Fruit fly (Drosophila melanogaster) whole organism, embryonic: ENCODE measurements around the gene CG8173.
A peak's percentile ranks its signal among the peaks of the same experiment; 100 is the strongest.

Experiments used
- B-H2 ChIP-seq: fragments of 200-800 bp; sonication (Bioruptor generic); optimal IDR thresholded peaks from 2 replicates; lab custom pipeline; 2018; ENCODE audit warnings: missing biosample characterization, mild to moderate bottlenecking, missing genetic modification characterization
- Bdp1 ChIP-seq: fragments of 200-800 bp; sonication (Bioruptor generic); optimal IDR thresholded peaks from 3 replicates; lab custom pipeline; 2016; ENCODE audit warnings: missing biosample characterization, missing genetic modification characterization
- Bgb ChIP-seq: fragments of 200-800 bp; sonication (Bioruptor generic); IDR thresholded peaks from 2 replicates; pipeline ENCODE4 v1.3.6; 2022; ENCODE audit warnings: missing biosample characterization, missing genetic modification characterization; ENCODE audit not compliant: partially characterized antibody
- BtbVII ChIP-seq: fragments of 200-800 bp; sonication (Bioruptor generic); optimal IDR thresholded peaks from 3 replicates; lab custom pipeline; 2017; ENCODE audit warnings: missing biosample characterization, mild to moderate bottlenecking, missing genetic modification characterization
- CG10959 ChIP-seq: fragments of 200-800 bp; sonication (Bioruptor generic); IDR thresholded peaks from 2 replicates; pipeline ENCODE4 v1.3.6; 2022; ENCODE audit warnings: missing biosample characterization, missing genetic modification characterization
- CG11398 ChIP-seq: fragments of 200-800 bp; sonication (Bioruptor generic); optimal IDR thresholded peaks from 2 replicates; lab custom pipeline; 2016; ENCODE audit warnings: missing biosample characterization, missing genetic modification characterization
- CG12769 ChIP-seq: fragments of 200-800 bp; sonication (Bioruptor generic); optimal IDR thresholded peaks from 2 replicates; lab custom pipeline; 2019; ENCODE audit warnings: missing biosample characterization, mild to moderate bottlenecking, missing genetic modification characterization, moderate library complexity
- CG14441 ChIP-seq: fragments of 200-800 bp; sonication (Bioruptor generic); IDR thresholded peaks from 2 replicates; pipeline ENCODE4 v1.3.6; 2022; ENCODE audit warnings: missing biosample characterization, missing genetic modification characterization
- CG15073 ChIP-seq: fragments of 200-800 bp; sonication (Bioruptor generic); optimal IDR thresholded peaks from 2 replicates; lab custom pipeline; 2016; ENCODE audit warnings: missing biosample characterization, missing genetic modification characterization
- CG15696 ChIP-seq: fragments of 200-800 bp; sonication (Bioruptor generic); optimal IDR thresholded peaks from 2 replicates; lab custom pipeline; 2019; ENCODE audit warnings: missing biosample characterization, mild to moderate bottlenecking, missing genetic modification characterization, moderate library complexity
- CG16815 ChIP-seq: fragments of 200-800 bp; sonication (Bioruptor generic); optimal IDR thresholded peaks from 3 replicates; lab custom pipeline; 2017; ENCODE audit warnings: missing biosample characterization, mild to moderate bottlenecking, missing genetic modification characterization
- CG17186 ChIP-seq: fragments of 200-800 bp; sonication (Bioruptor generic); optimal IDR thresholded peaks from 3 replicates; lab custom pipeline; 2017; ENCODE audit warnings: missing biosample characterization, missing genetic modification reagents, missing genetic modification characterization
- CG17361 ChIP-seq: fragments of 200-800 bp; sonication (Bioruptor generic); IDR thresholded peaks from 3 replicates; pipeline ENCODE4 v1.3.6; 2022; ENCODE audit warnings: missing biosample characterization, missing genetic modification characterization
- CG2202 ChIP-seq: fragments of 200-800 bp; sonication (Bioruptor generic); optimal IDR thresholded peaks from 2 replicates; lab custom pipeline; 2018; ENCODE audit warnings: missing biosample characterization, mild to moderate bottlenecking, missing genetic modification characterization
- CG32772 ChIP-seq: fragments of 200-800 bp; sonication (Bioruptor generic); IDR thresholded peaks from 2 replicates; pipeline ENCODE4 v1.3.6; 2022; ENCODE audit warnings: missing biosample characterization, missing genetic modification characterization
- CG34376 ChIP-seq: fragments of 200-800 bp; sonication (Bioruptor generic); optimal IDR thresholded peaks from 2 replicates; lab custom pipeline; 2018; ENCODE audit warnings: missing biosample characterization, mild to moderate bottlenecking, missing genetic modification characterization
- CG3838 ChIP-seq: fragments of 200-800 bp; sonication (Bioruptor generic); optimal IDR thresholded peaks from 3 replicates; lab custom pipeline; 2016; ENCODE audit warnings: missing biosample characterization, missing genetic modification characterization
- CG4282 ChIP-seq: fragments of 200-800 bp; sonication (Bioruptor generic); optimal IDR thresholded peaks from 2 replicates; lab custom pipeline; 2016; ENCODE audit warnings: missing biosample characterization, missing genetic modification characterization
- CG6683 ChIP-seq: fragments of 200-800 bp; sonication (Bioruptor generic); optimal IDR thresholded peaks from 2 replicates; lab custom pipeline; 2017; ENCODE audit warnings: missing biosample characterization, mild to moderate bottlenecking, missing genetic modification characterization, missing genetic modification reagents
- CG7357 ChIP-seq: fragments of 200-800 bp; sonication (Bioruptor generic); IDR thresholded peaks from 3 replicates; pipeline ENCODE4 v1.3.6; 2022; ENCODE audit warnings: missing biosample characterization, missing genetic modification characterization
- CG7928 ChIP-seq: fragments of 200-800 bp; sonication (Bioruptor generic); optimal IDR thresholded peaks from 2 replicates; lab custom pipeline; 2017; ENCODE audit warnings: missing biosample characterization, mild to moderate bottlenecking, missing genetic modification characterization
- CG7963 ChIP-seq: fragments of 200-800 bp; sonication (Bioruptor generic); IDR thresholded peaks from 3 replicates; pipeline ENCODE4 v1.3.6; 2022; ENCODE audit warnings: missing biosample characterization, missing genetic modification characterization; ENCODE audit not compliant: partially characterized antibody
- CG8924 ChIP-seq: fragments of 200-800 bp; optimal IDR thresholded peaks from 3 replicates; lab custom pipeline; 2019; ENCODE audit warnings: missing biosample characterization, mild to moderate bottlenecking, missing genetic modification characterization, moderate library complexity
- Chrac-16 ChIP-seq: fragments of 200-800 bp; sonication (Bioruptor generic); optimal IDR thresholded peaks from 3 replicates; lab custom pipeline; 2016; ENCODE audit warnings: missing biosample characterization, missing genetic modification characterization
- Dip2 ChIP-seq: fragments of 200-800 bp; sonication (Bioruptor generic); IDR thresholded peaks from 2 replicates; pipeline ENCODE4 v1.3.6; 2022; ENCODE audit warnings: missing biosample characterization, missing genetic modification characterization
- Dll ChIP-seq: fragments of 200-800 bp; sonication (Bioruptor generic); IDR thresholded peaks from 4 replicates; pipeline ENCODE4 v1.3.6; 2022; ENCODE audit warnings: missing biosample characterization, missing genetic modification characterization; ENCODE audit not compliant: partially characterized antibody
- Doc3 ChIP-seq: fragments of 200-800 bp; sonication (Bioruptor generic); IDR thresholded peaks from 3 replicates; pipeline ENCODE4 v1.3.6; 2022; ENCODE audit warnings: missing biosample characterization, missing genetic modification characterization; ENCODE audit not compliant: partially characterized antibody
- ERR ChIP-seq: fragments of 200-800 bp; sonication (Bioruptor generic); optimal IDR thresholded peaks from 2 replicates; lab custom pipeline; 2016; ENCODE audit warnings: missing biosample characterization, missing genetic modification characterization
- HHEX ChIP-seq: fragments of 200-800 bp; sonication (Bioruptor generic); optimal IDR thresholded peaks from 3 replicates; lab custom pipeline; 2017; ENCODE audit warnings: missing biosample characterization, mild to moderate bottlenecking, missing genetic modification characterization, missing genetic modification reagents
- Hr3 ChIP-seq: fragments of 200-800 bp; sonication (Bioruptor generic); optimal IDR thresholded peaks from 3 replicates; lab custom pipeline; 2016; ENCODE audit warnings: missing biosample characterization, missing genetic modification characterization
- MTF-1 ChIP-seq: fragments of 200-800 bp; sonication (Bioruptor generic); optimal IDR thresholded peaks from 2 replicates; lab custom pipeline; 2018; ENCODE audit warnings: missing biosample characterization, mild to moderate bottlenecking, missing genetic modification characterization, borderline replicate concordance
- Mad ChIP-seq: fragments of 200-800 bp; sonication (Bioruptor generic); optimal IDR thresholded peaks from 2 replicates; lab custom pipeline; 2016; ENCODE audit warnings: missing biosample characterization, missing genetic modification characterization
- NC2β ChIP-seq: fragments of 200-800 bp; sonication (Bioruptor generic); optimal IDR thresholded peaks from 2 replicates; lab custom pipeline; 2016; ENCODE audit warnings: missing biosample characterization, missing genetic modification characterization
- Nf-YB ChIP-seq: fragments of 200-800 bp; sonication (Bioruptor generic); optimal IDR thresholded peaks from 3 replicates; lab custom pipeline; 2019; ENCODE audit warnings: missing biosample characterization, mild to moderate bottlenecking, missing genetic modification characterization, moderate library complexity
- Rx ChIP-seq: fragments of 200-800 bp; sonication (Bioruptor generic); IDR thresholded peaks from 2 replicates; pipeline ENCODE4 v1.3.6; 2022; ENCODE audit warnings: missing biosample characterization, missing genetic modification characterization
- Xrp1 ChIP-seq: fragments of 200-800 bp; sonication (Bioruptor generic); IDR thresholded peaks from 2 replicates; pipeline ENCODE4 v1.3.6; 2022; ENCODE audit warnings: missing biosample characterization, missing genetic modification characterization
- ara ChIP-seq: fragments of 200-800 bp; sonication (Bioruptor generic); IDR thresholded peaks from 2 replicates; pipeline ENCODE4 v1.3.6; 2022; ENCODE audit warnings: missing biosample characterization, missing genetic modification characterization
- crc ChIP-seq: fragments of 200-800 bp; sonication (Bioruptor generic); optimal IDR thresholded peaks from 2 replicates; lab custom pipeline; 2016; ENCODE audit warnings: missing biosample characterization, missing genetic modification characterization
- danr ChIP-seq: fragments of 200-800 bp; sonication (Bioruptor generic); IDR thresholded peaks from 2 replicates; pipeline ENCODE4 v1.3.6; 2022; ENCODE audit warnings: missing biosample characterization, missing genetic modification characterization
- grau ChIP-seq: fragments of 200-800 bp; optimal IDR thresholded peaks from 3 replicates; lab custom pipeline; 2019; ENCODE audit warnings: missing biosample characterization, mild to moderate bottlenecking, missing genetic modification characterization, moderate library complexity
- jigr1 ChIP-seq: fragments of 200-800 bp; sonication (Bioruptor generic); IDR thresholded peaks from 3 replicates; pipeline ENCODE4 v1.3.6; 2022; ENCODE audit warnings: missing biosample characterization, missing genetic modification characterization
- lbe ChIP-seq: fragments of 200-800 bp; sonication (Bioruptor generic); optimal IDR thresholded peaks from 2 replicates; lab custom pipeline; 2016; ENCODE audit warnings: missing biosample characterization, mild to moderate bottlenecking, missing genetic modification characterization
- sd ChIP-seq: fragments of 200-800 bp; sonication (Bioruptor generic); optimal IDR thresholded peaks from 3 replicates; lab custom pipeline; 2018; ENCODE audit warnings: missing biosample characterization, mild to moderate bottlenecking, missing genetic modification characterization, moderate library complexity
- seq ChIP-seq: fragments of 200-800 bp; sonication (Bioruptor generic); IDR thresholded peaks from 2 replicates; pipeline ENCODE4 v1.3.6; 2022; ENCODE audit warnings: missing biosample characterization, missing genetic modification characterization
- slou ChIP-seq: fragments of 200-800 bp; sonication (Bioruptor generic); optimal IDR thresholded peaks from 3 replicates; lab custom pipeline; 2016; ENCODE audit warnings: missing biosample characterization, missing genetic modification characterization
- sqz ChIP-seq: fragments of 200-800 bp; sonication (Bioruptor generic); optimal IDR thresholded peaks from 3 replicates; lab custom pipeline; 2018; ENCODE audit warnings: missing biosample characterization, mild to moderate bottlenecking, missing genetic modification characterization
- sr ChIP-seq: fragments of 200-800 bp; sonication (Bioruptor generic); IDR thresholded peaks from 3 replicates; pipeline ENCODE4 v1.3.6; 2022; ENCODE audit warnings: missing biosample characterization, missing genetic modification characterization
- stc ChIP-seq: fragments of 200-800 bp; sonication (Bioruptor generic); IDR thresholded peaks from 2 replicates; pipeline ENCODE4 v1.3.6; 2022; ENCODE audit warnings: missing biosample characterization, missing genetic modification characterization
- tap ChIP-seq: fragments of 200-800 bp; optimal IDR thresholded peaks from 3 replicates; lab custom pipeline; 2019; ENCODE audit warnings: missing biosample characterization, mild to moderate bottlenecking, missing genetic modification characterization, moderate library complexity
- tx ChIP-seq: fragments of 200-800 bp; sonication (Bioruptor generic); optimal IDR thresholded peaks from 2 replicates; lab custom pipeline; 2016; ENCODE audit warnings: missing biosample characterization, missing genetic modification characterization

CG8173 gene

DNA sequence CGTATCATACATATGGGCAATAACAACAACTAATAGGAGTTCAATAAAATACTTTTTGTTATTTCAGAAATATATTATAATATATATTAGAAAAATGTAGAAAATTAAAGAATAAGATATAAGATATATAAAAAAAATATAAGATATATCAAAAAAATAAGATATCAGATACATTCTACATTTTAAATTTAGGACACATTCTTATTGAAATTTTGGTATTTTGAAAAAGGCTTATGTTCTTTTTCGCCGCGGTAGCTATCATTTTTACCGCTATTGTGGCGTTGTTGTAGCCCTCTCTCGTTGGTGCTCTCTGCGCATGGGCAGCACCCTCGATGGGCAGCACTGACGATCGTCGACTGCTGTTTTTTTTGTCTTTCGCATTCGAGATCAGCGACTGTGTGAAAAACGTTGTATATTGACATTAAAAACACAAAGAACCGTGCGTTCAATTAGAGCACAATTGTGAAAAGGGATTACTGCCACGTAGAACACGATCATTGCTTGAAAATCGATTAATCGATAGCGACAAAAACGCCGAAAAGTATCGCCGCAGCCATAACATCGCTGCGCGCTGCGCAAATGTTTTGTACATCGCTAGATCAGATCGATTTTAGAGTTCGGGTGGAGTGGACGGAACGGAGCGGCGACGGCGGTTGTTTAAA is 28.5 kb upstream of the CG8173 start (continued):
- TF ChIP-seq stc (GFP tag; lab: Robert Waterston, UW) (peak; percentile 58; the same call in 1 of the 2 replicates), Bdp1 (GFP tag; lab: Kevin White, UChicago) (peak; percentile 42), MTF-1 (GFP tag; lab: Kevin White, UChicago) (no peak), BtbVII (no peak), CG34376 (peak; percentile 26), Nf-YB (GFP tag; lab: Kevin White, UChicago) (no peak), CG15073 (GFP tag; lab: Kevin White, UChicago) (no peak), CG15696 (tag; lab: Kevin White, UChicago) (peak; percentile 40), CG7963 (GFP tag; lab: Robert Waterston, UW) (peak; percentile 86), sr (GFP tag; lab: Robert Waterston, UW) (no peak), Rx (peak; percentile 33; the same call in 1 of the 2 replicates), lbe (GFP tag; lab: Kevin White, UChicago) (no peak), sqz (no peak), grau (peak; percentile 67), jigr1 (GFP tag; lab: Robert Waterston, UW) (no peak), sd (tag; lab: Kevin White, UChicago) (no peak), CG8924 (peak; percentile 71), Doc3 (GFP tag; lab: Robert Waterston, UW) (peak; percentile 89), CG32772 (no peak), CG7928 (GFP tag; lab: Kevin White, UChicago) (no peak), ERR (peak; percentile 39), slou (GFP tag; lab: Kevin White, UChicago) (no peak), CG17186 (peak; percentile 96), Bgb (GFP tag; lab: Robert Waterston, UW) (peak; percentile 94), CG7357 (no peak), Chrac-16 (peak; percentile 19), tx (GFP tag; lab: Kevin White, UChicago) (peak; percentile 27), CG2202 (tag; lab: Kevin White, UChicago) (no peak), Mad (GFP tag; lab: Kevin White, UChicago) (peak; percentile 19), CG17361 (peak; percentile 61; the same call in 2 of the 3 replicates), B-H2 (GFP tag; lab: Kevin White, UChicago) (no peak), CG10959 (0 out of 2 replicates have a peak, but pooled peaks have one; percentile 37), CG6683 (GFP tag; lab: Kevin White, UChicago) (peak; percentile 30), CG11398 (GFP tag; lab: Kevin White, UChicago) (no peak), CG4282 (no peak), CG12769 (tag; lab: Kevin White, UChicago) (peak; percentile 36), CG14441 (no peak), ara (peak; percentile 27; the same call in 1 of the 2 replicates), Hr3 (peak; percentile 64), HHEX (GFP tag; lab: Kevin White, UChicago) (peak; percentile 47), Dll (GFP tag; lab: Robert Waterston, UW) (peak; percentile 96), danr (GFP tag; lab: Robert Waterston, UW) (no peak), tap (peak; percentile 31), Dip2 (GFP tag; lab: Robert Waterston, UW) (no peak), CG3838 (GFP tag; lab: Kevin White, UChicago) (no peak), NC2β (GFP tag; lab: Kevin White, UChicago) (peak; percentile 32), CG16815 (GFP tag; lab: Kevin White, UChicago) (no peak), seq (0 out of 2 replicates have a peak, but pooled peaks have one; percentile 14), crc (GFP tag; lab: Kevin White, UChicago) (no peak), Xrp1 (peak; percentile 75)
